In genomic region chr2L:11081337-11081736, dm6 we compare ENCODE assay signal across 2 fruit fly cellular contexts.
TF ChIP-seq lines count a peak whose summit lies in the region.

TSS of gene AstC (minus strand) at chr2L:11081399.

- no peak for TF ChIP-seq CTCF in whole organism, embryonic (GFP tag; optimal IDR thresholded peaks at IDR 0.05; lab: Kevin White, UChicago)

TF ChIP-seq in whole organism, embryonic, 481 proteins besides CTCF, POLR2A, EP300 and RAD21 (continues in another document):
- TF ChIP-seq CG32767 (GFP tag; IDR thresholded peaks at IDR 0.05; lab: Robert Waterston, UW) (no peak), H15 (GFP tag; IDR thresholded peaks at IDR 0.05; lab: Robert Waterston, UW) (0 out of 3 replicates have a peak, but pooled peaks have one; percentile 24), pita (GFP tag; optimal IDR thresholded peaks at IDR 0.05; lab: Kevin White, UChicago) (no peak), CG10959 (GFP tag; IDR thresholded peaks at IDR 0.05; lab: Robert Waterston, UW) (no peak), CG6791 (GFP tag; IDR thresholded peaks at IDR 0.05; lab: Robert Waterston, UW; ENCODE audit: partially characterized antibody) (no peak), Poxn (GFP tag; IDR thresholded peaks at IDR 0.05; lab: Robert Waterston, UW) (no peak), CG6654 (GFP tag; optimal IDR thresholded peaks at IDR 0.05; lab: Kevin White, UChicago) (no peak), pum (GFP tag; optimal IDR thresholded peaks at IDR 0.05; lab: Kevin White, UChicago) (no peak), gcm2 (GFP tag; optimal IDR thresholded peaks at IDR 0.05; lab: Kevin White, UChicago) (no peak), CG10565 (GFP tag; optimal IDR thresholded peaks at IDR 0.05; lab: Kevin White, UChicago) (no peak), CG2889 (GFP tag; IDR thresholded peaks at IDR 0.05; lab: Robert Waterston, UW) (0 out of 3 replicates have a peak, but pooled peaks have one; percentile 31), Dref (GFP tag; IDR thresholded peaks at IDR 0.05; lab: Robert Waterston, UW) (no peak), CG8359 (GFP tag; optimal IDR thresholded peaks at IDR 0.05; lab: Kevin White, UChicago; ENCODE audit: borderline replicate concordance) (no peak), CG7271 (tag; optimal IDR thresholded peaks at IDR 0.05; lab: Kevin White, UChicago) (no peak), CG7786 (GFP tag; optimal IDR thresholded peaks at IDR 0.05; lab: Kevin White, UChicago) (no peak), CG3281 (GFP tag; optimal IDR thresholded peaks at IDR 0.05; lab: Kevin White, UChicago) (no peak), Hr3 (GFP tag; optimal IDR thresholded peaks at IDR 0.05; lab: Kevin White, UChicago) (no peak), Hr39 (optimal IDR thresholded peaks at IDR 0.05; lab: Kevin White, UChicago) (peak; percentile 51), CG7963 (GFP tag; IDR thresholded peaks at IDR 0.05; lab: Robert Waterston, UW; ENCODE audit: partially characterized antibody) (no peak), fd3F (GFP tag; optimal IDR thresholded peaks at IDR 0.05; lab: Kevin White, UChicago) (no peak), gcm (GFP tag; optimal IDR thresholded peaks at IDR 0.05; lab: Kevin White, UChicago) (no peak), CG12219 (GFP tag; optimal IDR thresholded peaks at IDR 0.05; lab: Kevin White, UChicago) (no peak), jigr1 (GFP tag; IDR thresholded peaks at IDR 0.05; lab: Robert Waterston, UW) (0 out of 3 replicates have a peak, but pooled peaks have one; percentile 6), CG10543 (GFP tag; optimal IDR thresholded peaks at IDR 0.05; lab: Kevin White, UChicago) (no peak), lmd (GFP tag; IDR thresholded peaks at IDR 0.05; lab: Robert Waterston, UW) (0 out of 2 replicates have a peak, but pooled peaks have one; percentile 6), Hey (tag; optimal IDR thresholded peaks at IDR 0.05; lab: Kevin White, UChicago) (no peak), Oli (tag; optimal IDR thresholded peaks at IDR 0.05; lab: Kevin White, UChicago) (no peak), Deaf1 (tag; optimal IDR thresholded peaks at IDR 0.05; lab: Kevin White, UChicago) (no peak), dmrt11E (tag; optimal IDR thresholded peaks at IDR 0.05; lab: Kevin White, UChicago) (no peak), Gsc (GFP tag; IDR thresholded peaks at IDR 0.05; lab: Robert Waterston, UW) (no peak), CG4617 (GFP tag; optimal IDR thresholded peaks at IDR 0.05; lab: Kevin White, UChicago; ENCODE audit: borderline replicate concordance) (no peak), Mrtf (GFP tag; IDR thresholded peaks at IDR 0.05; lab: Robert Waterston, UW) (no peak), fru (optimal IDR thresholded peaks at IDR 0.05; lab: Kevin White, UChicago) (no peak), CG14014 (GFP tag; IDR thresholded peaks at IDR 0.05; lab: Robert Waterston, UW) (no peak), ems (GFP tag; optimal IDR thresholded peaks at IDR 0.05; lab: Kevin White, UChicago) (no peak), BtbVII (GFP tag; optimal IDR thresholded peaks at IDR 0.05; lab: Kevin White, UChicago) (no peak), grn (GFP tag; optimal IDR thresholded peaks at IDR 0.05; lab: Kevin White, UChicago) (no peak), CG12071 (GFP tag; optimal IDR thresholded peaks at IDR 0.05; lab: Kevin White, UChicago) (no peak), Abd-B (GFP tag; optimal IDR thresholded peaks at IDR 0.05; lab: Kevin White, UChicago) (no peak), Aef1 (GFP tag; IDR thresholded peaks at IDR 0.05; lab: Robert Waterston, UW) (no peak), Rfx (GFP tag; IDR thresholded peaks at IDR 0.05; lab: Robert Waterston, UW) (no peak), fu2 (GFP tag; optimal IDR thresholded peaks at IDR 0.05; lab: Kevin White, UChicago) (no peak), CG6175 (GFP tag; IDR thresholded peaks at IDR 0.05; lab: Robert Waterston, UW) (0 out of 3 replicates have a peak, but pooled peaks have one; percentile 14), CG13775 (GFP tag; optimal IDR thresholded peaks at IDR 0.05; lab: Kevin White, UChicago) (no peak), Lpt (GFP tag; optimal IDR thresholded peaks at IDR 0.05; lab: Kevin White, UChicago) (no peak), lbe (GFP tag; optimal IDR thresholded peaks at IDR 0.05; lab: Kevin White, UChicago) (no peak)

TF ChIP-seq in whole organism, wandering third instar larva, 38 proteins besides CTCF, POLR2A, EP300 and RAD21:
- TF ChIP-seq CrebA (GFP tag; optimal IDR thresholded peaks at IDR 0.05; lab: Kevin White, UChicago; ENCODE audit: borderline replicate concordance): no peak
- no peak for TF ChIP-seq Jra (GFP tag; optimal IDR thresholded peaks at IDR 0.05; lab: Kevin White, UChicago)
- no peak for TF ChIP-seq usp (GFP tag; optimal IDR thresholded peaks at IDR 0.05; lab: Kevin White, UChicago)
- no peak for TF ChIP-seq Rel (GFP tag; optimal IDR thresholded peaks at IDR 0.05; lab: Kevin White, UChicago)
- no peak for TF ChIP-seq Rel (tag; optimal IDR thresholded peaks at IDR 0.05; lab: Kevin White, UChicago)
- peak; percentile 98 for TF ChIP-seq Dfd (GFP tag; optimal IDR thresholded peaks at IDR 0.05; lab: Kevin White, UChicago)

Comparison
In these comparisons a context has a peak if more than half of its experiments do, and no peak if none do; other contexts are left out.
1. Of the 10 proteins assayed by ChIP-seq in both whole organism, embryonic and whole organism, wandering third instar larva: peak only in whole organism, embryonic: none; only in whole organism, wandering third instar larva: Dfd; in both: none; in neither: 9.